Worm (Caenorhabditis elegans) whole organism, late embryonic: ENCODE results near the gene ZK666.11.

Source experiments
- C38D4.7 ChIP-seq: fragments of 200-800 bp; sonication (Bioruptor generic); optimal IDR thresholded peaks from 2 replicates; lab custom pipeline; 2018; ENCODE audit warnings: mild to moderate bottlenecking, missing genetic modification characterization, moderate library complexity, missing compliant biosample characterization
- K02D7.2 ChIP-seq: sonication (generic microtip); optimal IDR thresholded peaks from 2 replicates; lab custom pipeline; 2017; ENCODE audit warnings: mild to moderate bottlenecking, missing genetic modification characterization, missing compliant biosample characterization
- ama-1 ChIP-seq: fragments of 150-350 bp; optimal IDR thresholded peaks from 2 replicates; lab custom pipeline; 2014
- ceh-14 ChIP-seq: sonication (generic microtip); optimal IDR thresholded peaks from 2 replicates; lab custom pipeline; 2016; ENCODE audit warnings: missing genotype, missing genetic modification characterization, missing compliant biosample characterization
- ceh-18 ChIP-seq: sonication (generic microtip); optimal IDR thresholded peaks from 2 replicates; lab custom pipeline; 2016; ENCODE audit warnings: missing genetic modification characterization, missing compliant biosample characterization
- ceh-19 ChIP-seq: fragments of 200-800 bp; sonication (Bioruptor generic); optimal IDR thresholded peaks from 2 replicates; lab custom pipeline; 2018; ENCODE audit warnings: mild to moderate bottlenecking, missing genetic modification characterization, missing compliant biosample characterization
- ceh-2 ChIP-seq: sonication (generic microtip); optimal IDR thresholded peaks from 2 replicates; lab custom pipeline; 2016; ENCODE audit warnings: missing genotype, missing genetic modification characterization, missing compliant biosample characterization
- ceh-48 ChIP-seq: sonication (generic microtip); optimal IDR thresholded peaks from 2 replicates; lab custom pipeline; 2016; ENCODE audit warnings: missing genetic modification characterization, inconsistent platforms, missing compliant biosample characterization
- ceh-6 ChIP-seq: fragments of 200-800 bp; sonication (Bioruptor generic); optimal IDR thresholded peaks from 2 replicates; lab custom pipeline; 2018; ENCODE audit warnings: mild to moderate bottlenecking, missing genetic modification characterization, missing compliant biosample characterization
- ceh-9 ChIP-seq: sonication (generic microtip); optimal IDR thresholded peaks from 2 replicates; lab custom pipeline; 2016; ENCODE audit warnings: mild to moderate bottlenecking, missing genetic modification characterization, inconsistent platforms, missing compliant biosample characterization
- che-1 ChIP-seq: sonication (generic microtip); optimal IDR thresholded peaks from 2 replicates; lab custom pipeline; 2016; ENCODE audit warnings: mild to moderate bottlenecking, missing genetic modification characterization, missing compliant biosample characterization
- dve-1 ChIP-seq: sonication (generic microtip); optimal IDR thresholded peaks from 2 replicates; lab custom pipeline; 2017; ENCODE audit warnings: antibody characterized with exemption, mild to moderate bottlenecking, missing genetic modification characterization, missing compliant biosample characterization
- elt-2 ChIP-seq: sonication (generic microtip); optimal IDR thresholded peaks from 2 replicates; lab custom pipeline; 2016; ENCODE audit warnings: missing genetic modification reagents, missing genetic modification characterization, missing compliant biosample characterization
- eyg-1 ChIP-seq: sonication (generic microtip); optimal IDR thresholded peaks from 2 replicates; lab custom pipeline; 2016; ENCODE audit warnings: missing genotype, missing genetic modification characterization, missing compliant biosample characterization
- fkh-6 ChIP-seq: sonication (generic microtip); optimal IDR thresholded peaks from 2 replicates; lab custom pipeline; 2016; ENCODE audit warnings: missing genetic modification characterization, missing compliant biosample characterization
- gmeb-2 ChIP-seq: sonication (generic microtip); optimal IDR thresholded peaks from 2 replicates; lab custom pipeline; 2016; ENCODE audit warnings: missing genetic modification characterization, inconsistent platforms, missing compliant biosample characterization
- hlh-13 ChIP-seq: fragments of 200-800 bp; sonication (Bioruptor generic); optimal IDR thresholded peaks from 2 replicates; lab custom pipeline; 2018; ENCODE audit warnings: mild to moderate bottlenecking, missing genetic modification characterization, missing compliant biosample characterization
- hlh-15 ChIP-seq: sonication (generic microtip); optimal IDR thresholded peaks from 2 replicates; lab custom pipeline; 2016; ENCODE audit warnings: missing genetic modification characterization, missing compliant biosample characterization
- hlh-6 ChIP-seq: sonication (generic microtip); optimal IDR thresholded peaks from 2 replicates; lab custom pipeline; 2016; ENCODE audit warnings: missing genotype, missing genetic modification characterization, missing compliant biosample characterization
- lin-11 ChIP-seq: fragments of 200-800 bp; sonication (Bioruptor generic); optimal IDR thresholded peaks from 2 replicates; lab custom pipeline; 2018; ENCODE audit warnings: mild to moderate bottlenecking, missing genetic modification characterization, missing compliant biosample characterization
- madf-2 ChIP-seq: sonication (generic microtip); optimal IDR thresholded peaks from 2 replicates; lab custom pipeline; 2017; ENCODE audit warnings: missing genetic modification characterization, missing compliant biosample characterization
- nfya-1 ChIP-seq: sonication (generic microtip); optimal IDR thresholded peaks from 2 replicates; lab custom pipeline; 2017; ENCODE audit warnings: missing genetic modification characterization, mild to moderate bottlenecking, missing compliant biosample characterization, antibody characterized with exemption, moderate library complexity
- nhr-11 ChIP-seq: fragments of 150-350 bp; optimal IDR thresholded peaks from 2 replicates; lab custom pipeline; 2014; ENCODE audit warnings: missing biosample characterization, missing genetic modification characterization
- npax-4 ChIP-seq: sonication (generic microtip); optimal IDR thresholded peaks from 2 replicates; lab custom pipeline; 2016; ENCODE audit warnings: missing genetic modification characterization, missing compliant biosample characterization
- odd-2 ChIP-seq: sonication (generic microtip); optimal IDR thresholded peaks from 2 replicates; lab custom pipeline; 2017; ENCODE audit warnings: antibody characterized with exemption, mild to moderate bottlenecking, missing genetic modification characterization, missing compliant biosample characterization
- pag-3 ChIP-seq: sonication (generic microtip); optimal IDR thresholded peaks from 2 replicates; lab custom pipeline; 2016; ENCODE audit warnings: missing compliant biosample characterization, missing genetic modification characterization, borderline replicate concordance
- pha-4 ChIP-seq: fragments of 150-350 bp; optimal IDR thresholded peaks from 2 replicates; lab custom pipeline; 2018; ENCODE audit warnings: missing biosample characterization, missing genetic modification reagents, missing genetic modification characterization
- pros-1 ChIP-seq: fragments of 150-350 bp; optimal IDR thresholded peaks from 2 replicates; lab custom pipeline; 2014; ENCODE audit warnings: missing biosample characterization, missing genetic modification reagents, missing genetic modification characterization
- ref-2 ChIP-seq: sonication (generic microtip); optimal IDR thresholded peaks from 2 replicates; lab custom pipeline; 2016; ENCODE audit warnings: missing genetic modification characterization, missing compliant biosample characterization
- rnt-1 ChIP-seq: sonication (generic microtip); optimal IDR thresholded peaks from 2 replicates; lab custom pipeline; 2016; ENCODE audit warnings: missing genetic modification characterization, missing compliant biosample characterization
- sdc-2 ChIP-seq: sonication (generic microtip); optimal IDR thresholded peaks from 2 replicates; lab custom pipeline; 2016; ENCODE audit warnings: missing genotype, missing genetic modification characterization, missing compliant biosample characterization
- syd-9 ChIP-seq: sonication (generic microtip); optimal IDR thresholded peaks from 2 replicates; lab custom pipeline; 2016; ENCODE audit warnings: mild to moderate bottlenecking, missing genetic modification characterization, moderate library complexity, missing compliant biosample characterization
- ttx-3 ChIP-seq: sonication (generic microtip); optimal IDR thresholded peaks from 2 replicates; lab custom pipeline; 2016; ENCODE audit warnings: missing genetic modification reagents, missing genetic modification characterization, missing compliant biosample characterization
- unc-86 ChIP-seq: sonication (generic microtip); optimal IDR thresholded peaks from 2 replicates; lab custom pipeline; 2016; ENCODE audit warnings: missing genetic modification characterization, missing compliant biosample characterization
- ztf-16 ChIP-seq: sonication (generic microtip); optimal IDR thresholded peaks from 2 replicates; lab custom pipeline; 2017; ENCODE audit warnings: missing genetic modification characterization, missing compliant biosample characterization

Gene ZK666.11

ce11 chrII:10481824-10482556 is at the start of gene ZK666.11, which contains the start of gene clec-60:
Gene ZK666.11 (plus strand): TSS chrII:10482522.
Gene clec-60 (minus strand): TSS chrII:10481874.
- TF ChIP-seq hlh-15 (tag; lab: Kevin White, UChicago) (no peak), ref-2 (no peak), syd-9 (tag; lab: Kevin White, UChicago) (no peak), odd-2 (tag; lab: Kevin White, UChicago) (no peak), fkh-6 (tag; lab: Kevin White, UChicago) (no peak), dve-1 (no peak), nfya-1 (tag; lab: Kevin White, UChicago) (no peak), hlh-6 (tag; lab: Kevin White, UChicago) (no peak), ama-1 (lab: Kevin White, UChicago) (no peak), ceh-48 (no peak), ceh-14 (no peak), lin-11 (tag; lab: Kevin White, UChicago) (no peak), hlh-13 (GFP tag; lab: Kevin White, UChicago) (no peak), nhr-11 (tag; lab: Kevin White, UChicago) (no peak), rnt-1 (tag; lab: Kevin White, UChicago) (no peak)

- TF ChIP-seq sdc-2 (no peak), ceh-18 (tag; lab: Kevin White, UChicago) (no peak), ceh-2 (no peak), C38D4.7 (GFP tag; lab: Kevin White, UChicago) (no peak), unc-86 (no peak), npax-4 (tag; lab: Kevin White, UChicago) (no peak), hlh-6 (tag; lab: Kevin White, UChicago) (no peak)
- TF ChIP-seq, all 69 proteins: peak for 0
These were observed 46.5 kb upstream of the ZK666.11 start, which contains the start of gene cut-4 for ce11 chrII:10435836-10436235. Gene cut-4 (plus strand): TSS chrII:10436136.

ce11 chrII:10437840-10438239 is 44.5 kb upstream of the ZK666.11 start:
- TF ChIP-seq madf-2 (tag; lab: Kevin White, UChicago) (no peak), ttx-3 (tag; lab: Kevin White, UChicago) (no peak), K02D7.2 (no peak), unc-86 (no peak), ceh-6 (no peak), ceh-19 (GFP tag; lab: Kevin White, UChicago) (no peak), pha-4 (tag; lab: Kevin White, UChicago) (no peak), hlh-6 (tag; lab: Kevin White, UChicago) (no peak), eyg-1 (tag; lab: Kevin White, UChicago) (no peak), pros-1 (tag; lab: Kevin White, UChicago) (no peak), ceh-9 (tag; lab: Kevin White, UChicago) (no peak)

- TF ChIP-seq gmeb-2 (tag; lab: Kevin White, UChicago) (no peak), unc-86 (no peak), ztf-16 (no peak), fkh-6 (tag; lab: Kevin White, UChicago) (no peak), elt-2 (tag; lab: Kevin White, UChicago) (no peak), ceh-14 (no peak), pag-3 (tag; lab: Kevin White, UChicago) (no peak), madf-2 (tag; lab: Kevin White, UChicago) (no peak), che-1 (no peak)
These were observed 42.3 kb upstream of the ZK666.11 start, which contains the start of gene E04D5.4 for ce11 chrII:10439976-10440375. Gene E04D5.4 (plus strand): TSS chrII:10440276.
